Worm (Caenorhabditis elegans) whole organism, L4 larva: ENCODE data around the gene fbxa-38.

Experiments used
- R02D3.7 ChIP-seq: fragments of 150-350 bp; sonication (generic microtip); optimal IDR thresholded peaks from 3 replicates; lab custom pipeline; 2014; ENCODE audit warnings: missing biosample characterization, missing genetic modification characterization
- T20F7.1 ChIP-seq: fragments of 200-800 bp; sonication (Bioruptor generic); optimal IDR thresholded peaks from 2 replicates; lab custom pipeline; 2018; ENCODE audit warnings: mild to moderate bottlenecking, missing genetic modification characterization, missing compliant biosample characterization
- Y48G9A.11 ChIP-seq: fragments of 200-800 bp; sonication (Bioruptor generic); IDR thresholded peaks from 2 replicates; pipeline ENCODE4 v1.3.6; 2022; ENCODE audit warnings: missing genetic modification reagents, missing genetic modification characterization, missing compliant biosample characterization
- Y75B8A.6 ChIP-seq: fragments of 200-800 bp; sonication (Bioruptor generic); IDR thresholded peaks from 2 replicates; pipeline ENCODE4 v1.3.6; 2022; ENCODE audit warnings: missing genetic modification reagents, missing genetic modification characterization, missing compliant biosample characterization
- arid-1 ChIP-seq: fragments of 200-800 bp; sonication (Bioruptor generic); conservative IDR thresholded peaks from 2 replicates; pipeline ENCODE4 v1.3.6; 2022; ENCODE audit warnings: missing genetic modification reagents, missing genetic modification characterization, missing compliant biosample characterization
- ceh-82 ChIP-seq: sonication (generic microtip); optimal IDR thresholded peaks from 2 replicates; lab custom pipeline; 2017; ENCODE audit warnings: missing biosample characterization, missing genetic modification characterization
- daf-16 ChIP-seq, 3 experiments: sonication (generic microtip); optimal IDR thresholded peaks; 2 replicates each; lab custom pipeline; 2016 to 2017; ENCODE audit warnings: missing genetic modification characterization in 3 of 3, missing genetic modification reagents in 3 of 3, mild to moderate bottlenecking in 2 of 3, missing compliant biosample characterization in 2 of 3, missing biosample characterization in 1 of 3, moderate library complexity in 1 of 3
- dpl-1 ChIP-seq: fragments of 150-350 bp; optimal IDR thresholded peaks from 2 replicates; lab custom pipeline; 2014; ENCODE audit warnings: missing biosample characterization, missing genetic modification reagents, missing genetic modification characterization
- gei-8 ChIP-seq: fragments of 200-800 bp; sonication (Bioruptor generic); optimal IDR thresholded peaks from 2 replicates; lab custom pipeline; 2018; ENCODE audit warnings: mild to moderate bottlenecking, missing genetic modification characterization, missing compliant biosample characterization
- hmg-1.1 ChIP-seq: fragments of 200-800 bp; sonication (Bioruptor generic); IDR thresholded peaks from 2 replicates; pipeline ENCODE4 v1.3.6; 2022; ENCODE audit warnings: missing genetic modification reagents, missing genetic modification characterization, missing compliant biosample characterization
- mxl-2 ChIP-seq: fragments of 200-800 bp; sonication (Bioruptor generic); conservative IDR thresholded peaks from 2 replicates; pipeline ENCODE4 v1.3.6; 2022; ENCODE audit warnings: missing genetic modification reagents, missing genetic modification characterization, missing compliant biosample characterization
- pqm-1 ChIP-seq: sonication (generic microtip); optimal IDR thresholded peaks from 2 replicates; lab custom pipeline; 2017; ENCODE audit warnings: missing biosample characterization, missing genetic modification characterization
- sdz-12 ChIP-seq: fragments of 200-800 bp; sonication (Bioruptor generic); optimal IDR thresholded peaks from 2 replicates; lab custom pipeline; 2018; ENCODE audit warnings: mild to moderate bottlenecking, missing genetic modification characterization, missing compliant biosample characterization

fbxa-38 gene

DNA sequence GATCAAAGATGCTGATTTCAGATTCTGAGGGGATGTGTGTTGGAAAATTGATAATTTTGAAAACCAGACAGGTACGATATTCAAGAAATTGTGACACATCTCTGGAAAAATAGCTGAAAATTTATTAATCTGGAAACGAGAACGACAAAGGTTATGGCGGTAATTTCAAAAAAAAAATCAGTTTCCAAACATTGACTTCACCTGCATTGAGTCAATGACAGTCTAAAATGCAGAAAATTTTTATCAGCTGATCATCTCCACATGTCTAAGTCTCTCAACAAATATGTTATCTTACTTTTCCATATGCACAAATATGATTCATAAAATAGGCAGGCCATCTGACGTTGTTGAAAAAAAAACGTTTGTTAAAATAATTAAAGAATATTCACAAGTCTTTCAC lies 47.6 kb downstream of the fbxa-38 start, which contains the start of gene fbxa-48:
Gene fbxa-48 (minus strand): TSS at position 101 of the 400 bp plus-strand sequence.
- TF ChIP-seq pqm-1 (peak; percentile 5), gei-8 (GFP tag; lab: Kevin White, UChicago) (no peak)

- TF ChIP-seq mxl-2 (GFP tag; lab: Robert Waterston, UW), result no peak
- TF ChIP-seq sdz-12 (GFP tag; lab: Kevin White, UChicago), result no peak
- TF ChIP-seq T20F7.1 (GFP tag; lab: Kevin White, UChicago), result no peak
- no peak for TF ChIP-seq hmg-1.1 (GFP tag; lab: Robert Waterston, UW)
- TF ChIP-seq Y48G9A.11, result no peak
- no peak for TF ChIP-seq R02D3.7 (tag; lab: Kevin White, UChicago)
- TF ChIP-seq dpl-1, result no peak
- TF ChIP-seq arid-1, result no peak
- TF ChIP-seq Y75B8A.6 (GFP tag; lab: Robert Waterston, UW), result no peak
- no peak for TF ChIP-seq pqm-1
- TF ChIP-seq ceh-82 (tag; lab: Kevin White, UChicago), result no peak
- no peak for TF ChIP-seq daf-16 (GFP tag; optimal IDR thresholded peaks at IDR 0.05; lab: Kevin White, UChicago)
- no peak for TF ChIP-seq daf-16 (tag; optimal IDR thresholded peaks at IDR 0.05; lab: Kevin White, UChicago)
Measured at ce11 chrIII:2272732-2273131, 48.3 kb downstream of the fbxa-38 start, which contains the start of gene fbxa-39. fbxa-39 (plus strand) TSS chrIII:2273032.
